Worm (Caenorhabditis elegans) whole organism, dauer: ENCODE measurements around the gene tmem-132.

Experiments used
- unc-62 ChIP-seq: sonication (generic microtip); optimal IDR thresholded peaks from 2 replicates; lab custom pipeline; 2017; ENCODE audit warnings: missing biosample characterization, missing genetic modification reagents, missing genetic modification characterization

tmem-132 gene

DNA sequence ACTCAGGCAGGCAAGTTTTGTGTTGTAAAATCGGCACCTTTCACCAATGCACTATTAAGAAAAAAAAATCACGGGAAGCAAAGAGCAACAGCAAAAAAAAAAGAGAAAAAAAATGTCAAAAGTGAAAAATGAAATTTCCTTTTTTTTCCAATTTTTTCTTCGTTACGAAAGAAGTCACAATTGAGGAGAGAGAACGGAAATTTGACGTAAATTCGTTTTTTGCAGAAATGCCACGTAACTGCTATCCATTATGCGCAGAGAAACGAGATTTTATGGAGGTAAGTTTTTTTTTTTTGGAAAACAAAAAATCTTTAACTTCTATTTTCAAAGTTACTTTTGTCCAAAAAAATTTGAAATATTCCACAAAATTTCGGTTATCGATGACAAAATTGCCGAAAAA lies 29.8 kb downstream of the tmem-132 start:
- TF ChIP-seq unc-62 (GFP tag; lab: Kevin White, UChicago), result no peak

DNA sequence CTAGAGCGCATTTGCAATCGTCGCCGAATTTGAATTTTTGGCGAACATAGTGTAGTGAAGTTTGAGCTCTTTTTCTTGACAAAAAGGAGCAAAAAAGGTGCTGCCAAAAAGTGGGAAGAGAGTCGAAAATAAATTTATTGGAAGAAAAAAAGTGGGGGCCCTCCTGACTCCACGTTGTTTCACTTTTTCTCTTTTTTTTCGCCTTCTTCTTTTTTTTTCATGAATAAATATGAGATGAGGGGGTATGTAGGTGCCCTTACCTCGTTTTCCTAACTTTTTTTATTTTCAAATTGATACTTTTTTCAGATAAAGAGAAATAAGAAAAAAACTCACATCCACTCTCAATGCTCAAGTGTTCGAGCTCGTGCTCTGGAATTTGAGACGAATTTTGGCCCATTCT lies 30.4 kb downstream of the tmem-132 start, which contains the start of the genes Y71H2AL.2, Y71H2AL.4 and pbo-1:
TSS of gene Y71H2AL.2 (plus strand) at position 301 of the 400 bp plus-strand sequence.
TSS of gene Y71H2AL.4 (plus strand) at position 345 of the 400 bp plus-strand sequence.
TSS of gene pbo-1 (minus strand) at position 400 of the 400 bp plus-strand sequence.
- TF ChIP-seq unc-62 (GFP tag; lab: Kevin White, UChicago), result no peak

DNA sequence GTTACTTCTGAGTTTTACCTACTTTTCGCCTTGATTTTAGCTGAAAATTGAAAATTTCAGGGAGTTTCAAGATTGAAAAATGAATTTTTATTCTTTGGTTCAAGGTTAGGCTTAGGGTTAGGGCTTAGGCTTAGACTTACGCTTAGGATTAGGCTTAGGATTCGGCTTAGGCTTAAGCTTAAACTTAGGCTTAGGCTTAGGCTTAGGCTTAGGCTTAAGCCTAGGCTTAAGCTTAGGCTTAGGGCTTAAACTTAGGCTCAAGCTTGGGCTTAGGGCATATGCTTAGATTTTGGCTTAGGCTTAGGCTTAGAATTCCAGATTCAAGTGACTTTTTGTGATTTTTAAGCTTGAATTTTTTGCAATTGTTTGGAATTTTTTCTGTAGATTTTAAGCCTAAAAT lies 33.0 kb downstream of the tmem-132 start:
- TF ChIP-seq unc-62 (GFP tag; lab: Kevin White, UChicago), result no peak

DNA sequence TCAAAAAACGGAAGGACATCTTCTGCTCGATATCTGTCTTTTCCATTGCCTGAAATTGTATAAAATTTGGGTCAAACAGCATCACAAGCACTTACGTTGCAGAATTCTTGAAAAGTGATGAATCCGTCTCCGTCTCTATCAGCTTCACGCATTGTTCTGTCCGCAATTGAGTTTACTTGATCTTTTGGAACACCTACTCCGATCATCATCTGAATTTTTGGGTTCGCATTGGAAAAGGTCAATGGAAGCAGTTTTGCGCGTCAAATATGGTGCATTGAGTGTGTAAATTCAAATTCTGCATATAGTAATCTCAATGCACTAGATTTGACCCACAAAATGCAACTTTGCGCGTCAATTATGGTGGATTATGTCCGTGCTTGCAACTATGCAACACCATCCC lies 34.9 kb downstream of the tmem-132 start:
- no peak for TF ChIP-seq unc-62 (GFP tag; lab: Kevin White, UChicago)

DNA sequence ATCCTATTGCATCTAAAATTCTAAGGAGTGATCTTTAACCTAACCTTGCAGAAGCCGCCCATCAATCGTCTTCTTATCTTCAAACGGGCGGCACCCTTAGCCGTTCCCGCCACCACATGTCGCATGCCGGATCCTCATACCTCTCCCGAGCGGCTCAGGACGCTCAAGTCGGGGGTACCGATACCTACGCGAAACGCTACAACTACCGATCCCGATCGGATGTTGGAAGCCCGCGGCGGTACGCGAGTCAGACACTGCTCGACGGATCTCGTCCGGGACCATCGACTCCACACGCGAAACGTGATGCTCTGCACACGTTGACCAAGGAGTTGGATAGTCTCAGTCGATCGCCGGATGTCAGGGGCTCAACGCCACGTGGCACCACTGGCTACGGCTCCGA lies 37.1 kb downstream of the tmem-132 start:
- no peak for TF ChIP-seq unc-62 (GFP tag; lab: Kevin White, UChicago)

DNA sequence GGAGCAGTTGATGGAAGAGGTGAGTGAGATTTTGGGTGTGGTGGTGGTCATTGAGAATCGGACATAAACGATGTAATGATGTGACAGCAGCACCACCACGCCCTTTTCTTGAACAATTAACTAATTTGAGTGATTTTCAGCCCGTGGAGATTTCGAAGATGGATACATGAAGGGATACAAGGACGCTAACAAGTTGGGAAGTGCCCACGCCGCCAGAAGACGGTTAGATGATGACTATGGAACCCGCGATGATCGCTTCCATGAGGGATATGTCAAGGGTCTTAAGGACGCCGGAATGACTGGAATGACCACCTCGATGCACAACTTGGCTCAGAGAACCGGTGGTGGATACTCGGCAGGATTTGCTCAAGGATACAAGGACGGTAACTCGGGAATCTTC lies 38.4 kb downstream of the tmem-132 start:
- no peak for TF ChIP-seq unc-62 (GFP tag; lab: Kevin White, UChicago)

DNA sequence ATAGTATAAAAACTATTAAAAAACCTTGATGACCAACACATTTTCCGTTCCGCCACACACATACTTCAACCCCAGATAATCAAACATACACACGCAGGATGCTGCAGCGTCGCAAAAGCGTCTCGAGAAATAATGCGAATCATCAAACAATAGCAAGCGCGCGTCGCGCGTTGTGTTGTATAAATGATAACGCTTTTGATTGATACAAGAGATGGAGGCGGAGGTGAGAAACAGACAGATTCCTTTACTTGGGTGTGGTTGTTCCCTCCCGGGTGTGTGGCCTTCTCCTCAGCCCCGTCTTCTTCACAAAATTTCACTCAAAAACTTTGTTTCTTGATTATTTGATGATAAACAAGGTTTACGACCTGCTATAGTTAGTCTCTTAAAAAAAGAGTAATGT lies 40.3 kb downstream of the tmem-132 start:
- no peak for TF ChIP-seq unc-62 (GFP tag; lab: Kevin White, UChicago)

DNA sequence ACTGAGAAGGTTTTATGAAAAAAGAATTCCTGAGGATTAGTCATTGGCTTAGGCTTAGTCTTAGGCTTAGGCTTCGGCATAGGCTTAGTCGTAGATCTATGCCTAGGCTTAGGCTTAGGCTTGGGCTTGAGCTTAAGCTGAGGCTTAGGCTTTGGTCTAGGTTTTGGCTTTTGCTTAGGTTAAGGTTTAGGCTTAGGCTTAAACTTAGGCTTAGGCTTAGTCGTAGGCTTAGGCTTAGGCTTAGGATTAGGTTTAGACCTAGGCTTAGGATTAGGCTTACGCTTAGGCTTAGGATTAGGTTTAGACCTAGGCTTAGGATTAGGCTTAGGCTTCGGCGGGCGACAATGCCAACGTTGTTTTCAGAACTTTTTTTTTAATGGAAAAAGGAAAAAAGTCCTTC lies 41.0 kb downstream of the tmem-132 start:
- TF ChIP-seq unc-62 (GFP tag; lab: Kevin White, UChicago), result no peak

DNA sequence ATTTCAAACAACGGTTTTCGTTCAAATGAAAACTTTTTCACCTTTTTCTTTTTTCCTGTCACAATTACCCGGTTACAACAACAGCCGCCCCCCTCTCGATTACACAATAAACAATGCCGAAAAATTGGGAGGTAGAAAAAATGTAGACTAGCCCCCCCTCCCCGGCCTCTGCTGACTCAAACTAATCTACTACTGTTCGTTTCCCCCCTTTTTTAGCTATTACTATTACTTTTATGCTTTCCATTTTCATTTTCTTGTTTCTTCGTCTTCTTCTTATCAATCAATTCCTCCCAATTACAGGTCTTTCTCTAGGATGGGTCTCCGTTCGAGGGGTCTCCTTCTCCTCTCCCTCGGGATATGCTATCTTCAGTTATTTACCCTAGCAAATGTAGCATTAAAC lies 58.6 kb downstream of the tmem-132 start, which contains the start of gene let-805:
TSS of gene let-805 (plus strand) at position 301 of the 400 bp plus-strand sequence.
- no peak for TF ChIP-seq unc-62 (GFP tag; lab: Kevin White, UChicago)
